Fruit fly (Drosophila melanogaster): ENCODE measurements around the gene Alp10.

Gene Alp10

dm6 chr3L:5594853-5595593 is at the start of gene Alp10, which contains the start of gene Alp9:
Gene Alp10, minus strand, starts transcription at chr3L:5595272.
Gene Alp9, plus strand, starts transcription at chr3L:5595542.
- no peak for TF ChIP-seq toe (GFP tag; optimal IDR thresholded peaks at IDR 0.05)
- peak; percentile 47 for TF ChIP-seq kay (GFP tag; ENCODE audit: borderline replicate concordance)

- TF ChIP-seq pad (GFP tag; optimal IDR thresholded peaks at IDR 0.05) (peak; percentile 36), CG11617 (GFP tag; optimal IDR thresholded peaks at IDR 0.05) (no peak), Clk (GFP tag; optimal IDR thresholded peaks at IDR 0.05) (no peak), Hr96 (GFP tag; optimal IDR thresholded peaks at IDR 0.05) (no peak), toe (GFP tag; optimal IDR thresholded peaks at IDR 0.05) (no peak), CG12768 (GFP tag; optimal IDR thresholded peaks at IDR 0.05) (peak; percentile 14), Crg-1 (GFP tag; optimal IDR thresholded peaks at IDR 0.05) (no peak), CG7101 (tag; optimal IDR thresholded peaks at IDR 0.05) (peak; percentile 29), cic (GFP tag; optimal IDR thresholded peaks at IDR 0.05) (peak; percentile 73), CG5204 (GFP tag; optimal IDR thresholded peaks at IDR 0.05) (no peak), ovo (GFP tag; optimal IDR thresholded peaks at IDR 0.05) (no peak), CG7045 (GFP tag; optimal IDR thresholded peaks at IDR 0.05) (no peak), kay (GFP tag; ENCODE audit: borderline replicate concordance) (no peak), CG1620 (GFP tag; optimal IDR thresholded peaks at IDR 0.05) (no peak), CG33017 (tag; optimal IDR thresholded peaks at IDR 0.05) (peak; percentile 5), cnc (optimal IDR thresholded peaks at IDR 0.05) (no peak), CG14711 (tag; optimal IDR thresholded peaks at IDR 0.05) (peak; percentile 54), Mnt (GFP tag; optimal IDR thresholded peaks at IDR 0.05) (peak; percentile 66), bab1 (GFP tag; optimal IDR thresholded peaks at IDR 0.05) (no peak), tj (GFP tag; optimal IDR thresholded peaks at IDR 0.05) (no peak)
These were observed 48.7 kb upstream of the Alp10 start for dm6 chr3L:5643733-5644132.

- no peak for TF ChIP-seq CG5204 (GFP tag; optimal IDR thresholded peaks at IDR 0.05)
- no peak for TF ChIP-seq cnc (optimal IDR thresholded peaks at IDR 0.05)
- no peak for TF ChIP-seq Crg-1 (GFP tag; optimal IDR thresholded peaks at IDR 0.05)
- TF ChIP-seq bab1 (GFP tag; optimal IDR thresholded peaks at IDR 0.05): no peak
- TF ChIP-seq tj (GFP tag; optimal IDR thresholded peaks at IDR 0.05): no peak
- no peak for TF ChIP-seq pad (GFP tag; optimal IDR thresholded peaks at IDR 0.05)
- no peak for TF ChIP-seq Hr96 (GFP tag; optimal IDR thresholded peaks at IDR 0.05)
- TF ChIP-seq CG33017 (tag; optimal IDR thresholded peaks at IDR 0.05): no peak
- TF ChIP-seq CG11617 (GFP tag; optimal IDR thresholded peaks at IDR 0.05): no peak
- peak; percentile 43 for TF ChIP-seq CG7045 (GFP tag; optimal IDR thresholded peaks at IDR 0.05)
- peak; percentile 78 for TF ChIP-seq CG12768 (GFP tag; optimal IDR thresholded peaks at IDR 0.05)
- peak; percentile 25 for TF ChIP-seq CG7101 (tag; optimal IDR thresholded peaks at IDR 0.05)
- peak; percentile 89 for TF ChIP-seq cic (GFP tag; optimal IDR thresholded peaks at IDR 0.05)
- peak; percentile 81 for TF ChIP-seq kay (GFP tag; ENCODE audit: borderline replicate concordance)
- no peak for TF ChIP-seq toe (GFP tag; optimal IDR thresholded peaks at IDR 0.05)
- peak; percentile 42 for TF ChIP-seq Mnt (GFP tag; optimal IDR thresholded peaks at IDR 0.05)
- TF ChIP-seq CG1620 (GFP tag; optimal IDR thresholded peaks at IDR 0.05): no peak
- TF ChIP-seq Clk (GFP tag; optimal IDR thresholded peaks at IDR 0.05): no peak
- no peak for TF ChIP-seq ovo (GFP tag; optimal IDR thresholded peaks at IDR 0.05)
- no peak for TF ChIP-seq CG14711 (tag; optimal IDR thresholded peaks at IDR 0.05)
These were observed 47.8 kb upstream of the Alp10 start for dm6 chr3L:5642837-5643236.

DNA sequence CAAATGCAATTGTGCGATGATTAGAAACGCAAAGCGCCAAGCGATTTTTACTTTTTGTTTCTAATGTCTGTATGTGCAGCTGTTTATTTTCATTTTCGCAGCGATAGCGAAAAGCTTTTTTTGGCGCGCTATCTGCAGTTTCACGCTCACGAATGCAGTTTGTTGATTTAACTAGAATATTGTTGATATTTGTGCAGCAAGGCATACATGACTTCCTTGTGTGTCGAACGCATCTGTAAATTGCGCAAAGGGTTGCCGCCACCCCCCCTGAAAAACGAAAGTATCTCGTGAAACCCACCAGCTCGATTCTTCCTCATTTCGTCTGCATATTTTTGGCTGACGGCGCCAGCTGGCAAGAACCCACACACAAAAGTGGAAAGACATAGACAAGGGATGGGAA is 46.5 kb upstream of the Alp10 start:
- TF ChIP-seq CG7101 (tag; optimal IDR thresholded peaks at IDR 0.05): peak; percentile 60
- TF ChIP-seq ovo (GFP tag; optimal IDR thresholded peaks at IDR 0.05): peak; percentile 54
- no peak for TF ChIP-seq CG1620 (GFP tag; optimal IDR thresholded peaks at IDR 0.05)
- TF ChIP-seq Hr96 (GFP tag; optimal IDR thresholded peaks at IDR 0.05): peak; percentile 59
- TF ChIP-seq tj (GFP tag; optimal IDR thresholded peaks at IDR 0.05): peak; percentile 22
- TF ChIP-seq CG12768 (GFP tag; optimal IDR thresholded peaks at IDR 0.05): peak; percentile 56
- no peak for TF ChIP-seq CG14711 (tag; optimal IDR thresholded peaks at IDR 0.05)
- TF ChIP-seq CG5204 (GFP tag; optimal IDR thresholded peaks at IDR 0.05): no peak
- peak; percentile 49 for TF ChIP-seq CG7045 (GFP tag; optimal IDR thresholded peaks at IDR 0.05)
- TF ChIP-seq kay (GFP tag; ENCODE audit: borderline replicate concordance): peak; percentile 74
- TF ChIP-seq Clk (GFP tag; optimal IDR thresholded peaks at IDR 0.05): no peak
- TF ChIP-seq CG33017 (tag; optimal IDR thresholded peaks at IDR 0.05): peak; percentile 34
- TF ChIP-seq Crg-1 (GFP tag; optimal IDR thresholded peaks at IDR 0.05): no peak
- TF ChIP-seq cnc (optimal IDR thresholded peaks at IDR 0.05): no peak
- TF ChIP-seq bab1 (GFP tag; optimal IDR thresholded peaks at IDR 0.05): no peak
- peak; percentile 39 for TF ChIP-seq cic (GFP tag; optimal IDR thresholded peaks at IDR 0.05)
- TF ChIP-seq Mnt (GFP tag; optimal IDR thresholded peaks at IDR 0.05): peak; percentile 31
- peak; percentile 48 for TF ChIP-seq CG11617 (GFP tag; optimal IDR thresholded peaks at IDR 0.05)
- no peak for TF ChIP-seq pad (GFP tag; optimal IDR thresholded peaks at IDR 0.05)
- peak; percentile 31 for TF ChIP-seq toe (GFP tag; optimal IDR thresholded peaks at IDR 0.05)

dm6 chr3L:5641120-5641519 is 46.0 kb upstream of the Alp10 start:
- TF ChIP-seq kay (GFP tag; ENCODE audit: borderline replicate concordance): peak; percentile 44
- TF ChIP-seq CG7045 (GFP tag; optimal IDR thresholded peaks at IDR 0.05): no peak
- TF ChIP-seq CG7101 (tag; optimal IDR thresholded peaks at IDR 0.05): no peak

DNA sequence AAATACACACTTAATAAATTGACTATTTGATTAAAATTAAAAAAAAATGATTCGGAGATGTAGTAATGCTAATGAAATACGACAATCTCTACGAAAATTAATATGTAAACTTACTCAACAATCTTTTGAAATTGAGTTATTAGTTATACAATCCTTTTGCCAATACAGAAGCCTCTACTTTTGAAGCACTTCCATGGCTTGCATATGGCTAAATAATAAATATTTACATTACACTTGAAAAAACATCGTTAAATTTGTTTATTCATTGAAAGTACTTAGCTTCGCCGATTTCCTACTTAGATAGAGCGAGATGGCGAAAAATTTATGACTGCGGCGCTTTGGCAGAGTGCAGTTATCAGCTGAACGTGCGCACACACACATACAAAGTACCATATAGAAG is 45.6 kb upstream of the Alp10 start:
- TF ChIP-seq CG12768 (GFP tag; optimal IDR thresholded peaks at IDR 0.05): peak; percentile 29
- peak; percentile 15 for TF ChIP-seq CG7101 (tag; optimal IDR thresholded peaks at IDR 0.05)
- TF ChIP-seq Crg-1 (GFP tag; optimal IDR thresholded peaks at IDR 0.05): no peak
- peak; percentile 18 for TF ChIP-seq CG33017 (tag; optimal IDR thresholded peaks at IDR 0.05)
- TF ChIP-seq kay (GFP tag; ENCODE audit: borderline replicate concordance): peak; percentile 93

All from whole organism, adult.